Fruit fly (Drosophila melanogaster): Measurements from ENCODE around the gene CG42578.

dm6 chrX:20447865-20448584 lies 1.9 kb downstream of the CG42578 start:
- TF ChIP-seq CG8478 (optimal IDR thresholded peaks at IDR 0.05) (no peak), CTCF (optimal IDR thresholded peaks at IDR 0.05) (no peak)

All from S2 (cell line).